Fruit fly (Drosophila melanogaster) whole organism, embryonic: Measurements from ENCODE around the gene CG9855.

Experiments
- Aef1 ChIP-seq: fragments of 200-800 bp; sonication (Bioruptor generic); IDR thresholded peaks from 3 replicates; pipeline ENCODE4 v1.3.6; 2022; ENCODE audit warnings: missing biosample characterization, missing genetic modification characterization
- Antp ChIP-seq: fragments of 200-800 bp; sonication (Bioruptor generic); optimal IDR thresholded peaks from 3 replicates; lab custom pipeline; 2016; ENCODE audit warnings: missing biosample characterization, missing genetic modification characterization
- B-H2 ChIP-seq: fragments of 200-800 bp; sonication (Bioruptor generic); optimal IDR thresholded peaks from 2 replicates; lab custom pipeline; 2018; ENCODE audit warnings: missing biosample characterization, mild to moderate bottlenecking, missing genetic modification characterization
- Bdp1 ChIP-seq: fragments of 200-800 bp; sonication (Bioruptor generic); optimal IDR thresholded peaks from 3 replicates; lab custom pipeline; 2016; ENCODE audit warnings: missing biosample characterization, missing genetic modification characterization
- CG10543 ChIP-seq: fragments of 200-800 bp; sonication (Bioruptor generic); optimal IDR thresholded peaks from 3 replicates; lab custom pipeline; 2017; ENCODE audit warnings: missing biosample characterization, mild to moderate bottlenecking, missing genetic modification characterization, moderate library complexity
- CG11456 ChIP-seq: fragments of 200-800 bp; sonication (Bioruptor generic); IDR thresholded peaks from 3 replicates; pipeline ENCODE4 v1.3.6; 2022; ENCODE audit warnings: missing biosample characterization, missing genetic modification characterization
- CG15601 ChIP-seq: fragments of 200-800 bp; sonication (Bioruptor generic); optimal IDR thresholded peaks from 3 replicates; lab custom pipeline; 2019; ENCODE audit warnings: missing biosample characterization, mild to moderate bottlenecking, missing genetic modification characterization, moderate library complexity
- CG17912 ChIP-seq: fragments of 200-800 bp; sonication (Bioruptor generic); optimal IDR thresholded peaks from 2 replicates; lab custom pipeline; 2018; ENCODE audit warnings: missing biosample characterization, mild to moderate bottlenecking, missing genetic modification characterization
- CG1832 ChIP-seq: fragments of 200-800 bp; sonication (Bioruptor generic); optimal IDR thresholded peaks from 2 replicates; lab custom pipeline; 2017; ENCODE audit warnings: missing biosample characterization, mild to moderate bottlenecking, missing genetic modification characterization, inconsistent platforms
- CG18619 ChIP-seq: fragments of 200-800 bp; sonication (Bioruptor generic); optimal IDR thresholded peaks from 3 replicates; lab custom pipeline; 2017; ENCODE audit warnings: missing biosample characterization, mild to moderate bottlenecking, missing genetic modification characterization
- CG2199 ChIP-seq: fragments of 200-800 bp; sonication (Bioruptor generic); IDR thresholded peaks from 3 replicates; pipeline ENCODE4 v1.3.6; 2022; ENCODE audit warnings: missing biosample characterization, missing genetic modification characterization
- CG2712 ChIP-seq: fragments of 200-800 bp; optimal IDR thresholded peaks from 3 replicates; lab custom pipeline; 2019; ENCODE audit warnings: missing biosample characterization, mild to moderate bottlenecking, missing genetic modification characterization, moderate library complexity
- CG2889 ChIP-seq: fragments of 200-800 bp; sonication (Bioruptor generic); IDR thresholded peaks from 3 replicates; pipeline ENCODE4 v1.3.6; 2022; ENCODE audit warnings: missing biosample characterization, missing genetic modification characterization
- CG31441 ChIP-seq: fragments of 200-800 bp; sonication (Bioruptor generic); IDR thresholded peaks from 2 replicates; pipeline ENCODE4 v1.3.6; 2022; ENCODE audit warnings: missing biosample characterization, missing genetic modification characterization
- CG6813 ChIP-seq: fragments of 200-800 bp; sonication (Bioruptor generic); optimal IDR thresholded peaks from 2 replicates; lab custom pipeline; 2017; ENCODE audit warnings: missing biosample characterization, missing genetic modification characterization, mild to moderate bottlenecking, moderate library complexity, missing genetic modification reagents
- CG7357 ChIP-seq: fragments of 200-800 bp; sonication (Bioruptor generic); IDR thresholded peaks from 3 replicates; pipeline ENCODE4 v1.3.6; 2022; ENCODE audit warnings: missing biosample characterization, missing genetic modification characterization
- CG8388 ChIP-seq: fragments of 200-800 bp; sonication (Bioruptor generic); optimal IDR thresholded peaks from 2 replicates; lab custom pipeline; 2019; ENCODE audit warnings: missing biosample characterization, mild to moderate bottlenecking, missing genetic modification characterization, moderate library complexity
- CG8478 ChIP-seq: fragments of >200 bp; optimal IDR thresholded peaks from 2 replicates; lab custom pipeline; 2018
- Camta ChIP-seq: fragments of 200-800 bp; sonication (Bioruptor generic); optimal IDR thresholded peaks from 2 replicates; lab custom pipeline; 2016; ENCODE audit warnings: missing biosample characterization, missing genetic modification characterization
- D19A ChIP-seq: fragments of 200-800 bp; optimal IDR thresholded peaks from 3 replicates; lab custom pipeline; 2019; ENCODE audit warnings: missing biosample characterization, mild to moderate bottlenecking, missing genetic modification characterization, moderate library complexity
- Deaf1 ChIP-seq: fragments of 200-800 bp; optimal IDR thresholded peaks from 3 replicates; lab custom pipeline; 2019; ENCODE audit warnings: missing biosample characterization, mild to moderate bottlenecking, missing genetic modification characterization, moderate library complexity
- Dip3 ChIP-seq: fragments of 200-800 bp; sonication (Bioruptor generic); optimal IDR thresholded peaks from 3 replicates; lab custom pipeline; 2016; ENCODE audit warnings: missing biosample characterization, missing genetic modification characterization
- Dref ChIP-seq: fragments of 200-800 bp; sonication (Bioruptor generic); IDR thresholded peaks from 2 replicates; pipeline ENCODE4 v1.3.6; 2022; ENCODE audit warnings: missing biosample characterization, missing genetic modification characterization
- E2f2 ChIP-seq: fragments of 200-800 bp; sonication (Bioruptor generic); IDR thresholded peaks from 2 replicates; pipeline ENCODE4 v1.3.6; 2022; ENCODE audit warnings: missing biosample characterization, missing genetic modification characterization
- HLH3B ChIP-seq: fragments of 200-800 bp; sonication (Bioruptor generic); IDR thresholded peaks from 2 replicates; pipeline ENCODE4 v1.3.6; 2022; ENCODE audit warnings: missing biosample characterization, missing genetic modification characterization
- Hr78 ChIP-seq, 2 experiments: fragments of 200-800 bp in 1 of 2; fragments of >200 bp in 1 of 2; sonication (Bioruptor generic) in 1 of 2; optimal IDR thresholded peaks; 2 replicates each; lab custom pipeline; 2017 to 2019; ENCODE audit warnings: missing biosample characterization in 2 of 2, missing genetic modification characterization in 2 of 2, mild to moderate bottlenecking in 1 of 2, moderate library complexity in 1 of 2
- Lpt ChIP-seq: fragments of >200 bp; optimal IDR thresholded peaks from 2 replicates; lab custom pipeline; 2018; ENCODE audit warnings: missing biosample characterization, missing genetic modification characterization
- Meics ChIP-seq: fragments of 200-800 bp; sonication (Bioruptor generic); optimal IDR thresholded peaks from 2 replicates; lab custom pipeline; 2017; ENCODE audit warnings: missing biosample characterization, mild to moderate bottlenecking, missing genetic modification characterization
- Oli ChIP-seq: fragments of 200-800 bp; sonication (Bioruptor generic); optimal IDR thresholded peaks from 2 replicates; lab custom pipeline; 2018; ENCODE audit warnings: missing biosample characterization, mild to moderate bottlenecking, missing genetic modification characterization, moderate library complexity
- Opbp ChIP-seq: fragments of 200-800 bp; sonication (Bioruptor generic); IDR thresholded peaks from 3 replicates; pipeline ENCODE4 v1.3.6; 2022; ENCODE audit warnings: missing biosample characterization, missing genetic modification characterization; ENCODE audit not compliant: partially characterized antibody
- Tbp ChIP-seq: fragments of >200 bp; optimal IDR thresholded peaks from 2 replicates; lab custom pipeline; 2018; ENCODE audit warnings: missing biosample characterization, missing genetic modification characterization
- Vsx1 ChIP-seq: fragments of 200-800 bp; sonication (Bioruptor generic); optimal IDR thresholded peaks from 2 replicates; lab custom pipeline; 2017; ENCODE audit warnings: missing biosample characterization, mild to moderate bottlenecking, missing genetic modification characterization, missing genetic modification reagents
- bab2 ChIP-seq: fragments of 200-800 bp; sonication (Bioruptor generic); optimal IDR thresholded peaks from 2 replicates; lab custom pipeline; 2016; ENCODE audit warnings: missing biosample characterization, missing genetic modification characterization
- chinmo ChIP-seq: fragments of 200-800 bp; sonication (Bioruptor generic); IDR thresholded peaks from 4 replicates; pipeline ENCODE4 v1.3.6; 2022; ENCODE audit warnings: missing biosample characterization, missing genetic modification characterization; ENCODE audit not compliant: partially characterized antibody
- da ChIP-seq: fragments of 200-800 bp; sonication (Bioruptor generic); optimal IDR thresholded peaks from 2 replicates; lab custom pipeline; 2016; ENCODE audit warnings: missing biosample characterization, missing genetic modification characterization
- ems ChIP-seq: fragments of 200-800 bp; sonication (Bioruptor generic); optimal IDR thresholded peaks from 3 replicates; lab custom pipeline; 2016; ENCODE audit warnings: missing biosample characterization, missing genetic modification characterization
- en ChIP-seq: fragments of 200-800 bp; sonication (Bioruptor generic); optimal IDR thresholded peaks from 2 replicates; lab custom pipeline; 2016; ENCODE audit warnings: missing biosample characterization, missing genetic modification characterization
- gro ChIP-seq: fragments of 200-800 bp; sonication (Bioruptor generic); optimal IDR thresholded peaks from 2 replicates; lab custom pipeline; 2016; ENCODE audit warnings: missing biosample characterization, missing genetic modification characterization
- gsb-n ChIP-seq: fragments of 200-800 bp; sonication (Bioruptor generic); optimal IDR thresholded peaks from 3 replicates; lab custom pipeline; 2018; ENCODE audit warnings: missing biosample characterization, mild to moderate bottlenecking, missing genetic modification characterization
- gt ChIP-seq: fragments of 200-800 bp; sonication (Bioruptor generic); IDR thresholded peaks from 2 replicates; pipeline ENCODE4 v1.3.6; 2022; ENCODE audit warnings: missing biosample characterization, missing genetic modification characterization
- inv ChIP-seq: fragments of 200-800 bp; sonication (Bioruptor generic); IDR thresholded peaks from 2 replicates; pipeline ENCODE4 v1.3.6; 2022; ENCODE audit warnings: missing biosample characterization, missing genetic modification characterization; ENCODE audit not compliant: partially characterized antibody
- luna ChIP-seq: fragments of 200-800 bp; sonication (Bioruptor generic); optimal IDR thresholded peaks from 2 replicates; lab custom pipeline; 2016; ENCODE audit warnings: missing biosample characterization, missing genetic modification characterization
- org-1 ChIP-seq: fragments of 200-800 bp; sonication (Bioruptor generic); optimal IDR thresholded peaks from 2 replicates; lab custom pipeline; 2017; ENCODE audit warnings: missing biosample characterization, missing genetic modification characterization
- pho ChIP-seq: fragments of 200-800 bp; sonication (Bioruptor generic); optimal IDR thresholded peaks from 2 replicates; lab custom pipeline; 2016; ENCODE audit warnings: missing biosample characterization, missing genetic modification characterization
- pum ChIP-seq: fragments of 200-800 bp; sonication (Bioruptor generic); optimal IDR thresholded peaks from 2 replicates; lab custom pipeline; 2016; ENCODE audit warnings: missing biosample characterization, missing genetic modification characterization
- ranshi ChIP-seq: fragments of 200-800 bp; sonication (Bioruptor generic); IDR thresholded peaks from 2 replicates; pipeline ENCODE4 v1.3.6; 2022; ENCODE audit warnings: missing biosample characterization, missing genetic modification characterization
- salm ChIP-seq: fragments of 200-800 bp; sonication (Bioruptor generic); optimal IDR thresholded peaks from 2 replicates; lab custom pipeline; 2018; ENCODE audit warnings: missing biosample characterization, mild to moderate bottlenecking, missing genetic modification characterization
- sug ChIP-seq: fragments of 200-800 bp; optimal IDR thresholded peaks from 2 replicates; lab custom pipeline; 2019; ENCODE audit warnings: missing biosample characterization, mild to moderate bottlenecking, missing genetic modification characterization, moderate library complexity
- trh ChIP-seq: fragments of 200-800 bp; sonication (Bioruptor generic); optimal IDR thresholded peaks from 2 replicates; lab custom pipeline; 2016; ENCODE audit warnings: missing biosample characterization, missing genetic modification characterization
- ttk ChIP-seq: fragments of 200-800 bp; sonication (Bioruptor generic); IDR thresholded peaks from 2 replicates; pipeline ENCODE4 v2.1.2; 2022; ENCODE audit warnings: missing biosample characterization, missing genetic modification characterization
- twi ChIP-seq: fragments of 200-800 bp; optimal IDR thresholded peaks from 2 replicates; lab custom pipeline; 2019; ENCODE audit warnings: missing biosample characterization, mild to moderate bottlenecking, missing genetic modification characterization, moderate library complexity
- yki ChIP-seq: fragments of >200 bp; optimal IDR thresholded peaks from 3 replicates; lab custom pipeline; 2018

Gene CG9855

DNA sequence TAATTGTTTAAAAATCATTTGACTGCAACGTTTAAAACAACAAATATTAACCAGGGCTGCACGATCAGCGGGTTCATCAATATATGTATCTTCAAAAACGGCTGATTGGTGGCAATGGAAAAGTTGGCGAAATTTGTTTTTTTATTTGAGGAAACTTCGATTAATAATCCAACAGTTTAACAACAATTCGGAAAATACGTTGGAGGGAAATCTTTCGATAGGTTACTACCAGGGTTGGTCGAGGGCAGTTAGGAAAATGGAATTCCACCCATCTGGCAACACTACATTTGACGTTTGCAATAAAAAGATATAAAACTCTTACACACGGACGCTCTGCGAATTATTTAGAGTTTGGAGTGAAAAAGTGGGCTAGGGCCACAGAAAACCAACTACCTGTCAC lies 39.4 kb upstream of the CG9855 start, which contains the start of the genes Lipt2 and CG14650 (continued):
- TF ChIP-seq gro (GFP tag; lab: Kevin White, UChicago) (peak; percentile 77), CG11456 (GFP tag; lab: Robert Waterston, UW) (no peak), B-H2 (GFP tag; lab: Kevin White, UChicago) (peak; percentile 68), CG2712 (tag; lab: Kevin White, UChicago) (peak; percentile 60), HLH3B (GFP tag; lab: Robert Waterston, UW) (no peak), CG10543 (GFP tag; lab: Kevin White, UChicago) (peak; percentile 52), ranshi (GFP tag; lab: Robert Waterston, UW) (no peak; the same call in 1 of the 2 replicates), CG7357 (GFP tag; lab: Robert Waterston, UW) (no peak), Deaf1 (no peak), CG6813 (GFP tag; lab: Kevin White, UChicago) (no peak), E2f2 (GFP tag; lab: Robert Waterston, UW) (peak; percentile 69; the same call in 1 of the 2 replicates), CG2889 (GFP tag; lab: Robert Waterston, UW) (no peak), CG18619 (GFP tag; lab: Kevin White, UChicago) (peak; percentile 1), CG17912 (GFP tag; lab: Kevin White, UChicago) (peak; percentile 1), Aef1 (GFP tag; lab: Robert Waterston, UW) (peak; percentile 63), trh (GFP tag; lab: Kevin White, UChicago) (no peak), CG8388 (GFP tag; lab: Kevin White, UChicago) (peak; percentile 38), Meics (GFP tag; lab: Kevin White, UChicago) (no peak), CG31441 (GFP tag; lab: Robert Waterston, UW) (no peak), Antp (peak; percentile 76), Bdp1 (GFP tag; lab: Kevin White, UChicago) (peak; percentile 38), twi (tag; lab: Kevin White, UChicago) (peak; percentile 22), Vsx1 (no peak), CG15601 (tag; lab: Kevin White, UChicago) (no peak), Camta (peak; percentile 40), luna (GFP tag; lab: Kevin White, UChicago) (no peak), CG8478 (no peak), D19A (tag; lab: Kevin White, UChicago) (no peak), CG2199 (no peak), Dref (GFP tag; lab: Robert Waterston, UW) (peak; percentile 67), sug (peak; percentile 60), pho (GFP tag; lab: Kevin White, UChicago) (peak; percentile 56), Opbp (GFP tag; lab: Robert Waterston, UW) (peak; percentile 59; the same call in 2 of the 3 replicates), gsb-n (tag; lab: Kevin White, UChicago) (no peak), Oli (no peak), bab2 (GFP tag; lab: Kevin White, UChicago) (peak; percentile 58), Dip3 (GFP tag; lab: Kevin White, UChicago) (peak; percentile 46), Tbp (GFP tag; lab: Kevin White, UChicago) (no peak), pum (GFP tag; lab: Kevin White, UChicago) (peak; percentile 61), Lpt (no peak), CG1832 (GFP tag; lab: Kevin White, UChicago) (no peak), en (GFP tag; lab: Kevin White, UChicago) (peak; percentile 46), ttk (GFP tag; lab: Robert Waterston, UW) (no peak), gt (GFP tag; lab: Robert Waterston, UW) (no peak), inv (GFP tag; lab: Robert Waterston, UW) (peak; percentile 31; the same call in 1 of the 2 replicates), yki (no peak), ems (GFP tag; lab: Kevin White, UChicago) (peak; percentile 48), Hr78 (GFP tag; optimal IDR thresholded peaks at IDR 0.05; lab: Kevin White, UChicago) (peak in 1 of 2 experiments; percentile 81), da (GFP tag; lab: Kevin White, UChicago) (no peak), salm (no peak), chinmo (GFP tag; lab: Robert Waterston, UW) (no peak), org-1 (no peak)
